Fruit fly (Drosophila melanogaster): ENCODE data around the gene Scp2.

DNA sequence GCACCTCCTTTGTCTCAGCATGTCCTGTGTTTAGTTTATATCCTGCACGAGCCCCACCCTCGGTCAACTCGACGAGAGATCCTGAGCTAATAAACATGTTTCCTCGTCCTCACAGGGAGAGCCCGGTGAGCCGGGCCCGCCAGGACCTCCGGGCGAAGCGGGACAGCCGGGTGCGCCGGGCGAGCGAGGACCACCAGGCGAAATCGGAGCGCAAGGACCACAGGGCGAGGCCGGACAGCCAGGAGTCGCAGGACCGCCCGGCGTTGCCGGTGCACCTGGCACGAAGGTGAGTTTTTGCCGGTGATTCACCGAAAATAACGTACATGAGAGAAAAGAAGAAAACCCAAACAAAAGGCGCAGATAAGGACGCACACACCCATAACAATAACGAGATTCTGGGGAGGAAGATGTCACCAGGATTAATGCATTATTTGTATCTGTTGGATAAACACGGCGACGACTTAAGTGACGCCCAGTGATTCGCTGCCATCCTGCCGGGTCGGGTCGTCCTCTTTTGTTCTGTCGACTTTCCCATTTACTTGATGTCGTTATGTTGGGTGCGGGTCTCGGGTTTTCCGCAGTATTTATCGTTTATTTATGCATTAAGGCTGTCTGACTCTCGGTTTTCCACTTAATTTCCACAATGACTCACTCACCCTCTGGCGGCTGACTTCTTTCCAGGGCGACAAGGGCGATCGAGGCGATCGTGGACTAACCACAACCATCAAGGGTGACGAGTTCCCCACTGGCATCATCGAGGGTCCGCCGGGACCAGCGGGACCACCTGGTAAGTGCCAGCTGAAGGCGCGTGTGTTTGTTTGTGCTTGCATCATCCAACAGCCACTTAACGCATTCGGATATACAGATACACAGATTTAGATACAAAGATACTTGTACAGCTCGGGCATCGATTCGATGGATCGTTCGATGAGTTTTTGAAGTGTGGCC is 31.5 kb downstream of the Scp2 start:
- TF ChIP-seq CTCF (optimal IDR thresholded peaks at IDR 0.05) (no peak), CG8478 (optimal IDR thresholded peaks at IDR 0.05) (no peak)
